Worm (Caenorhabditis elegans) whole organism, young adult: ENCODE results near the gene C56C10.4.
A peak's percentile ranks its signal among the peaks of the same experiment; 100 is the strongest.

Experiments used
- B0261.1 ChIP-seq: sonication (generic microtip); optimal IDR thresholded peaks from 2 replicates; lab custom pipeline; 2016; ENCODE audit warnings: mild to moderate bottlenecking, missing genetic modification characterization, moderate library complexity, missing compliant biosample characterization
- C06A6.2 ChIP-seq: fragments of 200-800 bp; sonication (Bioruptor generic); conservative IDR thresholded peaks from 2 replicates; pipeline ENCODE4 v1.3.6; 2022; ENCODE audit warnings: missing genetic modification characterization, missing compliant biosample characterization
- C17E4.6 ChIP-seq: fragments of 200-800 bp; sonication (Bioruptor generic); IDR thresholded peaks from 2 replicates; pipeline ENCODE4 v1.3.6; 2022; ENCODE audit warnings: missing genetic modification reagents, missing genetic modification characterization, missing compliant biosample characterization
- D2030.7 ChIP-seq: fragments of 200-800 bp; sonication (Bioruptor generic); IDR thresholded peaks from 2 replicates; pipeline ENCODE4 v1.3.6; 2022; ENCODE audit warnings: missing genetic modification reagents, missing genetic modification characterization, missing compliant biosample characterization
- F23B12.7 ChIP-seq: sonication (generic microtip); optimal IDR thresholded peaks from 2 replicates; lab custom pipeline; 2017; ENCODE audit warnings: missing genetic modification characterization, mild to moderate bottlenecking, missing compliant biosample characterization, antibody characterized with exemption, moderate library complexity; ENCODE audit not compliant: insufficient read depth
- F33H1.4 ChIP-seq: fragments of 200-800 bp; sonication (Bioruptor generic); IDR thresholded peaks from 2 replicates; pipeline ENCODE4 v1.3.6; 2022; ENCODE audit warnings: missing genetic modification reagents, missing genetic modification characterization, missing compliant biosample characterization
- F37B4.10 ChIP-seq: fragments of 200-800 bp; sonication (Bioruptor generic); IDR thresholded peaks from 2 replicates; pipeline ENCODE4 v1.3.6; 2022; ENCODE audit warnings: missing genetic modification characterization, missing compliant biosample characterization
- F39B2.1 ChIP-seq: fragments of 200-800 bp; sonication (Bioruptor generic); IDR thresholded peaks from 2 replicates; pipeline ENCODE4 v1.3.6; 2022; ENCODE audit warnings: missing genetic modification reagents, missing genetic modification characterization, missing compliant biosample characterization
- Y53G8AR.9 ChIP-seq: fragments of 200-800 bp; sonication (Bioruptor generic); conservative IDR thresholded peaks from 2 replicates; pipeline ENCODE4 v1.3.6; 2022; ENCODE audit warnings: missing genetic modification reagents, missing genetic modification characterization, missing compliant biosample characterization
- Y56A3A.18 ChIP-seq: fragments of 200-800 bp; sonication (Bioruptor generic); IDR thresholded peaks from 2 replicates; pipeline ENCODE4 v1.3.6; 2022; ENCODE audit warnings: missing genetic modification reagents, missing genetic modification characterization, missing compliant biosample characterization
- athp-1 ChIP-seq: sonication (generic microtip); optimal IDR thresholded peaks from 2 replicates; lab custom pipeline; 2017; ENCODE audit warnings: mild to moderate bottlenecking, missing genetic modification characterization, missing compliant biosample characterization
- attf-6 ChIP-seq: fragments of 200-800 bp; sonication (Bioruptor generic); IDR thresholded peaks from 2 replicates; pipeline ENCODE4 v1.3.6; 2022; ENCODE audit warnings: missing genetic modification reagents, missing genetic modification characterization, missing compliant biosample characterization
- bed-1 ChIP-seq: fragments of 200-800 bp; sonication (Bioruptor generic); IDR thresholded peaks from 2 replicates; pipeline ENCODE4 v1.3.6; 2022; ENCODE audit warnings: missing genetic modification reagents, missing genetic modification characterization, missing compliant biosample characterization
- ceh-79 ChIP-seq: sonication (generic microtip); optimal IDR thresholded peaks from 2 replicates; lab custom pipeline; 2017; ENCODE audit warnings: mild to moderate bottlenecking, missing genetic modification characterization, missing compliant biosample characterization
- efl-1 ChIP-seq: fragments of 150-350 bp; optimal IDR thresholded peaks from 2 replicates; lab custom pipeline; 2014; ENCODE audit warnings: missing biosample characterization, missing genetic modification reagents, missing genetic modification characterization
- ets-4 ChIP-seq: fragments of 200-800 bp; sonication (Bioruptor generic); optimal IDR thresholded peaks from 2 replicates; lab custom pipeline; 2018; ENCODE audit warnings: mild to moderate bottlenecking, missing genetic modification characterization, missing compliant biosample characterization
- hlh-26 ChIP-seq: fragments of 200-800 bp; sonication (Bioruptor generic); conservative IDR thresholded peaks from 2 replicates; pipeline ENCODE4 v1.3.6; 2022; ENCODE audit warnings: missing genetic modification reagents, missing genetic modification characterization, missing compliant biosample characterization
- hrde-1 ChIP-seq: sonication (generic microtip); optimal IDR thresholded peaks from 2 replicates; lab custom pipeline; 2016; ENCODE audit warnings: missing genetic modification characterization, mild to moderate bottlenecking, missing compliant biosample characterization, moderate library complexity, missing genotype, missing genetic modification reagents, borderline replicate concordance
- hsf-1 ChIP-seq: fragments of 200-800 bp; sonication (Bioruptor generic); IDR thresholded peaks from 2 replicates; pipeline ENCODE4 v1.3.6; 2022; ENCODE audit warnings: missing genetic modification reagents, missing genetic modification characterization, missing compliant biosample characterization
- lin-40 ChIP-seq: sonication (generic microtip); optimal IDR thresholded peaks from 2 replicates; lab custom pipeline; 2016; ENCODE audit warnings: missing genetic modification characterization, mild to moderate bottlenecking, missing compliant biosample characterization, missing genotype, missing genetic modification reagents
- lsl-1 ChIP-seq: fragments of 200-800 bp; sonication (Bioruptor generic); optimal IDR thresholded peaks from 2 replicates; lab custom pipeline; 2018; ENCODE audit warnings: mild to moderate bottlenecking, missing genetic modification characterization, moderate library complexity, missing compliant biosample characterization
- lsy-27 ChIP-seq: sonication (generic microtip); optimal IDR thresholded peaks from 2 replicates; lab custom pipeline; 2017; ENCODE audit warnings: missing genetic modification characterization, mild to moderate bottlenecking, missing compliant biosample characterization, antibody characterized with exemption, missing genotype, borderline replicate concordance; ENCODE audit not compliant: insufficient read depth
- madf-6 ChIP-seq: fragments of 200-800 bp; sonication (Bioruptor generic); IDR thresholded peaks from 2 replicates; pipeline ENCODE4 v1.3.6; 2022; ENCODE audit warnings: missing genetic modification reagents, missing genetic modification characterization, missing compliant biosample characterization
- madf-8 ChIP-seq: fragments of 200-800 bp; sonication (Bioruptor generic); conservative IDR thresholded peaks from 2 replicates; pipeline ENCODE4 v1.3.6; 2022; ENCODE audit warnings: missing genetic modification reagents, missing genetic modification characterization, missing compliant biosample characterization
- nfya-2 ChIP-seq: fragments of 200-800 bp; sonication (Bioruptor generic); IDR thresholded peaks from 2 replicates; pipeline ENCODE4 v1.3.6; 2022; ENCODE audit warnings: missing genetic modification reagents, missing genetic modification characterization, missing compliant biosample characterization
- nhr-27 ChIP-seq: fragments of 200-800 bp; sonication (Bioruptor generic); optimal IDR thresholded peaks from 2 replicates; lab custom pipeline; 2018; ENCODE audit warnings: mild to moderate bottlenecking, missing genetic modification characterization, moderate library complexity, missing compliant biosample characterization
- pha-4 ChIP-seq: fragments of 150-350 bp; sonication (generic microtip); optimal IDR thresholded peaks from 2 replicates; lab custom pipeline; 2014; ENCODE audit warnings: missing biosample characterization, missing genetic modification reagents, missing genetic modification characterization
- rcor-1 ChIP-seq: fragments of 200-800 bp; sonication (Bioruptor generic); IDR thresholded peaks from 2 replicates; pipeline ENCODE4 v1.3.6; 2022; ENCODE audit warnings: missing genetic modification reagents, missing genetic modification characterization, missing compliant biosample characterization
- rec-8 ChIP-seq, 2 experiments: sonication (generic microtip); optimal IDR thresholded peaks; 2 replicates each; lab custom pipeline; 2016; ENCODE audit warnings: mild to moderate bottlenecking in 2 of 2, missing genetic modification characterization in 2 of 2, missing genetic modification reagents in 2 of 2, missing genotype in 2 of 2, missing biosample characterization in 1 of 2, missing compliant biosample characterization in 1 of 2, moderate library complexity in 1 of 2
- rpc-1 ChIP-seq, 2 experiments: fragments of 150-350 bp in 1 of 2; sonication (generic microtip) in 1 of 2; optimal IDR thresholded peaks; 2 replicates each; lab custom pipeline; 2014 to 2018; ENCODE audit warnings: missing biosample characterization in 1 of 2, missing genetic modification characterization in 1 of 2, missing genetic modification reagents in 1 of 2, missing genotype in 1 of 2
- sea-2 ChIP-seq: fragments of 200-800 bp; sonication (Bioruptor generic); IDR thresholded peaks from 2 replicates; pipeline ENCODE4 v1.3.6; 2022; ENCODE audit warnings: missing genetic modification characterization, missing compliant biosample characterization
- snpc-4 ChIP-seq, 5 experiments: fragments of 150-350 bp in 1 of 5; sonication (generic microtip) in 4 of 5; optimal IDR thresholded peaks; 2 replicates each; lab custom pipeline; 2014 to 2018; ENCODE audit warnings: missing genetic modification characterization in 5 of 5, missing biosample characterization in 3 of 5, antibody characterized with exemption in 2 of 5, mild to moderate bottlenecking in 2 of 5, missing compliant biosample characterization in 2 of 5, missing genotype in 2 of 5, moderate library complexity in 2 of 5, missing genetic modification reagents in 1 of 5
- tbx-9 ChIP-seq: sonication (generic microtip); optimal IDR thresholded peaks from 2 replicates; lab custom pipeline; 2016; ENCODE audit warnings: borderline replicate concordance, missing genetic modification characterization, inconsistent platforms, missing compliant biosample characterization
- xnd-1 ChIP-seq: sonication (generic microtip); optimal IDR thresholded peaks from 2 replicates; lab custom pipeline; 2016; ENCODE audit warnings: missing genotype, missing genetic modification reagents, missing genetic modification characterization, missing compliant biosample characterization
- zfh-2 ChIP-seq: fragments of 200-800 bp; sonication (Bioruptor generic); conservative IDR thresholded peaks from 2 replicates; pipeline ENCODE4 v1.3.6; 2022; ENCODE audit warnings: missing genetic modification reagents, missing genetic modification characterization, missing compliant biosample characterization
- ztf-18 ChIP-seq: sonication (generic microtip); optimal IDR thresholded peaks from 2 replicates; lab custom pipeline; 2016; ENCODE audit warnings: missing genotype, mild to moderate bottlenecking, missing genetic modification characterization, missing compliant biosample characterization

The C56C10.4 gene

DNA sequence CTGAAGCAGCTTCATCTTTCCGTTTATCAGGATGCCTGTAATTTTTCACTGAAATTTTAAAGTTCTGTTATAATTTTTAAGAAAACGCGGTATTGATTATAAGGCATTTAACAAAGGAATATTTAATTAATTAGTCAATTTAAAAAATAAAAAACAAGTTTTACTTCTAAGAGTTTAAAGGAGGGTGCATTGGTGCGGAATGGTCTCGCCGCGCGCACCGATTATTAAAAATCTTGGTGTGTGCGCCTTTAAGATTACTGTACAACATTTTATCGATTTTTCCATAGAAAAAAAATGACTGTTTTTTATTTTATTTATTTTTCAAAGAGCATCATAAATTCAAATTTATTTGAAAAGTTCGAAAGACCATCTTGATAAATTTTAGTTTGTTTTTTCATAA, 14.6 kb downstream of the C56C10.4 start:
- TF ChIP-seq snpc-4 (GFP tag; optimal IDR thresholded peaks at IDR 0.05; lab: Kevin White, UChicago) (no peak), snpc-4 (tag; optimal IDR thresholded peaks at IDR 0.05; lab: Kevin White, UChicago) (no peak), lsy-27 (tag; lab: Kevin White, UChicago) (no peak), C17E4.6 (GFP tag; lab: Robert Waterston, UW) (no peak), F39B2.1 (GFP tag; lab: Robert Waterston, UW) (no peak), rec-8 (tag; optimal IDR thresholded peaks at IDR 0.05; lab: Kevin White, UChicago) (no peak), madf-8 (peak; percentile 62), nhr-27 (no peak), madf-6 (GFP tag; lab: Robert Waterston, UW) (peak; percentile 81), F33H1.4 (GFP tag; lab: Robert Waterston, UW) (peak; percentile 83), Y53G8AR.9 (GFP tag; lab: Robert Waterston, UW) (no peak), pha-4 (no peak), tbx-9 (tag; lab: Kevin White, UChicago) (no peak), F37B4.10 (GFP tag; lab: Robert Waterston, UW) (no peak), bed-1 (GFP tag; lab: Robert Waterston, UW) (no peak), B0261.1 (tag; lab: Kevin White, UChicago) (no peak), hrde-1 (tag; lab: Kevin White, UChicago) (no peak), hsf-1 (GFP tag; lab: Robert Waterston, UW) (no peak), lsl-1 (GFP tag; lab: Kevin White, UChicago) (peak; percentile 83), rpc-1 (optimal IDR thresholded peaks at IDR 0.05; lab: Kevin White, UChicago) (no peak), rpc-1 (tag; optimal IDR thresholded peaks at IDR 0.05; lab: Kevin White, UChicago) (no peak), F23B12.7 (tag; lab: Kevin White, UChicago) (no peak), lin-40 (tag; lab: Kevin White, UChicago) (no peak), hlh-26 (GFP tag; lab: Robert Waterston, UW) (no peak), ztf-18 (tag; lab: Kevin White, UChicago) (no peak), D2030.7 (GFP tag; lab: Robert Waterston, UW) (0 out of 2 replicates have a peak, but pooled peaks have one; percentile 29), xnd-1 (tag; lab: Kevin White, UChicago) (peak; percentile 27), Y56A3A.18 (no peak), efl-1 (peak; percentile 15), nfya-2 (GFP tag; lab: Robert Waterston, UW) (no peak), attf-6 (GFP tag; lab: Robert Waterston, UW) (no peak), ets-4 (GFP tag; lab: Kevin White, UChicago) (no peak)

DNA sequence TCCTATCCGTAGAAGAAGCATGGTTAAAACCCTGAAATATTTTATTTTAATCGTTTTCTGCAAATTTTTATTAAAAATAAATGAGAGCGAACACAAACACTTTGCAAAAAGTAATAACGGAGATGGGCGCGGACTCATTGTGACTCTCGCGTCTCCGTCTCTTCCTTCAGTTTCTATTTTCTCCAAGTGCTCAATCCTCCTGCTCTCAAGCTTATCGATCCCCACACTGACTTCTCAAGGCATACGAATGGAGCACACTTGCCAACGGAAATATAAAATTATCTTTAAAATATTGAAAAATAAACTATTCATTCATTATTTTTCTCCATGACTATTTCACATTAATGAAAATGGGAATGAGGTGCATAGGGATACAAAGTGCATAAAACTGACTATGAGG, 15.2 kb downstream of the C56C10.4 start, which contains the start of gene dnj-8:
dnj-8 (minus strand) TSS at position 31 of the 400 bp plus-strand sequence.
- TF ChIP-seq rcor-1 (GFP tag; lab: Robert Waterston, UW), result no peak
- TF ChIP-seq sea-2 (GFP tag; lab: Robert Waterston, UW), result no peak
- no peak for TF ChIP-seq ceh-79
- TF ChIP-seq C06A6.2 (GFP tag; lab: Robert Waterston, UW), result no peak
- TF ChIP-seq zfh-2, result no peak
- no peak for TF ChIP-seq athp-1 (tag; lab: Kevin White, UChicago)
- TF ChIP-seq lsl-1 (GFP tag; lab: Kevin White, UChicago), result no peak
